Worm (Caenorhabditis elegans) whole organism, mixed stage, embryonic: Measurements from ENCODE around the gene F21A3.11.

Experiments used
- M03D4.4 ChIP-seq: sonication (generic microtip); optimal IDR thresholded peaks from 2 replicates; lab custom pipeline; 2017; ENCODE audit warnings: mild to moderate bottlenecking, missing genetic modification characterization, missing compliant biosample characterization
- bed-3 ChIP-seq: fragments of 200-800 bp; sonication (Bioruptor generic); optimal IDR thresholded peaks from 3 replicates; lab custom pipeline; 2018; ENCODE audit warnings: mild to moderate bottlenecking, missing genetic modification characterization, moderate library complexity, missing compliant biosample characterization
- ceh-39 ChIP-seq: fragments of 150-350 bp; optimal IDR thresholded peaks from 2 replicates; lab custom pipeline; 2014; ENCODE audit warnings: missing biosample characterization, missing genetic modification characterization
- ceh-43 ChIP-seq: fragments of 200-800 bp; sonication (Bioruptor generic); optimal IDR thresholded peaks from 2 replicates; lab custom pipeline; 2018; ENCODE audit warnings: mild to moderate bottlenecking, missing genetic modification characterization, moderate library complexity, missing compliant biosample characterization
- ceh-83 ChIP-seq: fragments of 200-800 bp; sonication (Bioruptor generic); optimal IDR thresholded peaks from 2 replicates; lab custom pipeline; 2018; ENCODE audit warnings: mild to moderate bottlenecking, missing genetic modification characterization, missing compliant biosample characterization
- ces-1 ChIP-seq: fragments of 150-350 bp; optimal IDR thresholded peaks from 2 replicates; lab custom pipeline; 2014; ENCODE audit warnings: missing biosample characterization, missing genetic modification reagents, missing genetic modification characterization
- cnd-1 ChIP-seq: fragments of 200-800 bp; sonication (Bioruptor generic); optimal IDR thresholded peaks from 2 replicates; lab custom pipeline; 2018; ENCODE audit warnings: mild to moderate bottlenecking, missing genetic modification characterization, missing compliant biosample characterization
- drap-1 ChIP-seq: fragments of 200-800 bp; sonication (Bioruptor generic); optimal IDR thresholded peaks from 3 replicates; lab custom pipeline; 2018; ENCODE audit warnings: mild to moderate bottlenecking, missing genetic modification characterization, missing compliant biosample characterization
- elt-1 ChIP-seq: sonication (generic microtip); optimal IDR thresholded peaks from 2 replicates; lab custom pipeline; 2017; ENCODE audit warnings: missing genetic modification characterization, mild to moderate bottlenecking, missing compliant biosample characterization, antibody characterized with exemption, moderate library complexity, borderline replicate concordance; ENCODE audit not compliant: insufficient read depth
- elt-3 ChIP-seq: fragments of 150-350 bp; optimal IDR thresholded peaks from 2 replicates; lab custom pipeline; 2014; ENCODE audit warnings: missing biosample characterization, missing genetic modification characterization
- flh-1 ChIP-seq: fragments of 200-800 bp; sonication (Bioruptor generic); optimal IDR thresholded peaks from 2 replicates; lab custom pipeline; 2018; ENCODE audit warnings: mild to moderate bottlenecking, missing genetic modification characterization, moderate library complexity, missing compliant biosample characterization
- ham-2 ChIP-seq: fragments of 200-800 bp; sonication (Bioruptor generic); optimal IDR thresholded peaks from 2 replicates; lab custom pipeline; 2018; ENCODE audit warnings: mild to moderate bottlenecking, missing genetic modification characterization, missing compliant biosample characterization
- hlh-1 ChIP-seq: fragments of 150-350 bp; optimal IDR thresholded peaks from 2 replicates; lab custom pipeline; 2014; ENCODE audit warnings: missing biosample characterization, missing genetic modification reagents, missing genetic modification characterization
- lin-13 ChIP-seq: fragments of 150-350 bp; optimal IDR thresholded peaks from 2 replicates; lab custom pipeline; 2014; ENCODE audit warnings: missing biosample characterization, missing genetic modification characterization
- lin-32 ChIP-seq: fragments of 200-800 bp; sonication (Bioruptor generic); optimal IDR thresholded peaks from 2 replicates; lab custom pipeline; 2018; ENCODE audit warnings: mild to moderate bottlenecking, missing genetic modification characterization, missing compliant biosample characterization
- lsy-2 ChIP-seq: fragments of 150-350 bp; optimal IDR thresholded peaks from 2 replicates; lab custom pipeline; 2014; ENCODE audit warnings: missing biosample characterization, missing genetic modification characterization
- mab-5 ChIP-seq: fragments of 150-350 bp; optimal IDR thresholded peaks from 2 replicates; lab custom pipeline; 2014; ENCODE audit warnings: missing biosample characterization, missing genetic modification characterization
- mep-1 ChIP-seq: fragments of 150-350 bp; optimal IDR thresholded peaks from 2 replicates; lab custom pipeline; 2017; ENCODE audit warnings: missing biosample characterization, missing genetic modification reagents, missing genetic modification characterization, inconsistent platforms
- mls-2 ChIP-seq: sonication (generic microtip); optimal IDR thresholded peaks from 2 replicates; lab custom pipeline; 2016; ENCODE audit warnings: mild to moderate bottlenecking, missing genetic modification characterization, moderate library complexity, missing compliant biosample characterization
- nhr-12 ChIP-seq: fragments of 150-350 bp; optimal IDR thresholded peaks from 2 replicates; lab custom pipeline; 2014; ENCODE audit warnings: missing biosample characterization, missing genetic modification characterization
- nhr-2 ChIP-seq: fragments of 150-350 bp; optimal IDR thresholded peaks from 2 replicates; lab custom pipeline; 2014; ENCODE audit warnings: missing biosample characterization, missing genetic modification characterization
- nhr-237 ChIP-seq: fragments of 150-350 bp; optimal IDR thresholded peaks from 2 replicates; lab custom pipeline; 2014; ENCODE audit warnings: missing biosample characterization, missing genetic modification characterization
- nhr-28 ChIP-seq: fragments of 150-350 bp; optimal IDR thresholded peaks from 2 replicates; lab custom pipeline; 2014; ENCODE audit warnings: missing biosample characterization, missing genetic modification characterization
- nhr-76 ChIP-seq: sonication (generic microtip); optimal IDR thresholded peaks from 2 replicates; lab custom pipeline; 2017; ENCODE audit warnings: missing biosample characterization, missing genetic modification characterization
- snpc-4 ChIP-seq: fragments of 150-350 bp; optimal IDR thresholded peaks from 2 replicates; lab custom pipeline; 2014; ENCODE audit warnings: missing biosample characterization, missing genetic modification characterization
- sptf-1 ChIP-seq: sonication (generic microtip); optimal IDR thresholded peaks from 2 replicates; lab custom pipeline; 2017; ENCODE audit warnings: mild to moderate bottlenecking, missing genetic modification characterization, moderate library complexity, missing compliant biosample characterization
- unc-120 ChIP-seq: sonication (generic microtip); optimal IDR thresholded peaks from 2 replicates; lab custom pipeline; 2017; ENCODE audit warnings: missing genetic modification characterization, missing compliant biosample characterization; ENCODE audit not compliant: poor library complexity, severe bottlenecking
- unc-39 ChIP-seq: fragments of 150-350 bp; optimal IDR thresholded peaks from 2 replicates; lab custom pipeline; 2014; ENCODE audit warnings: missing biosample characterization, missing genetic modification characterization
- unc-62 ChIP-seq: fragments of 150-350 bp; optimal IDR thresholded peaks from 2 replicates; lab custom pipeline; 2014; ENCODE audit warnings: missing biosample characterization, missing genetic modification reagents, missing genetic modification characterization
- zip-8 ChIP-seq: fragments of 150-350 bp; optimal IDR thresholded peaks from 2 replicates; lab custom pipeline; 2014; ENCODE audit warnings: missing biosample characterization, missing genetic modification characterization
- ztf-11 ChIP-seq: fragments of 150-350 bp; optimal IDR thresholded peaks from 2 replicates; lab custom pipeline; 2014; ENCODE audit warnings: missing biosample characterization, missing genetic modification characterization

F21A3.11 gene

ce11 chrV:15543252-15543651 is 10.2 kb upstream of the F21A3.11 start:
- TF ChIP-seq nhr-12 (no peak), hlh-1 (tag; lab: Kevin White, UChicago) (no peak), elt-3 (tag; lab: Kevin White, UChicago) (no peak), ztf-11 (no peak), nhr-28 (tag; lab: Kevin White, UChicago) (no peak), lin-13 (no peak), nhr-76 (tag; lab: Kevin White, UChicago) (no peak), bed-3 (GFP tag; lab: Kevin White, UChicago) (no peak), sptf-1 (tag; lab: Kevin White, UChicago) (no peak)
- TF ChIP-seq, all 35 proteins: peak for 0

ce11 chrV:15537923-15538322 is 4.9 kb upstream of the F21A3.11 start, which contains the start of gene prde-1:
prde-1 (plus strand) TSS chrV:15538244.
- TF ChIP-seq unc-120 (no peak), nhr-28 (tag; lab: Kevin White, UChicago) (no peak), mls-2 (tag; lab: Kevin White, UChicago) (no peak), ceh-83 (no peak), bed-3 (GFP tag; lab: Kevin White, UChicago) (no peak), lin-32 (GFP tag; lab: Kevin White, UChicago) (no peak), lin-13 (no peak), elt-3 (tag; lab: Kevin White, UChicago) (no peak), drap-1 (no peak), unc-62 (GFP tag; lab: Kevin White, UChicago) (no peak), mep-1 (tag; lab: Kevin White, UChicago) (no peak), ztf-11 (no peak)

ce11 chrV:15536320-15536719 is 3.3 kb upstream of the F21A3.11 start, which contains the start of gene F21A3.4:
F21A3.4 (plus strand) TSS chrV:15536620.
- TF ChIP-seq cnd-1 (tag; lab: Kevin White, UChicago): no peak
- no peak for TF ChIP-seq elt-1
- TF ChIP-seq M03D4.4: no peak
- TF ChIP-seq hlh-1 (tag; lab: Kevin White, UChicago): no peak
- TF ChIP-seq elt-3 (tag; lab: Kevin White, UChicago): no peak
- TF ChIP-seq unc-120: no peak
- TF ChIP-seq, all 35 proteins: peak for 0

- TF ChIP-seq drap-1 (no peak), ceh-39 (no peak), sptf-1 (tag; lab: Kevin White, UChicago) (no peak), unc-39 (tag; lab: Kevin White, UChicago) (no peak), mep-1 (tag; lab: Kevin White, UChicago) (no peak)
Observed at ce11 chrV:15533864-15534263, 852 bp upstream of the F21A3.11 start, which contains the start of gene F21A3.2. F21A3.2 (minus strand) TSS chrV:15533964.

ce11 chrV:15529069-15529468 is 3.9 kb downstream of the F21A3.11 start, which contains the start of gene srh-276:
srh-276 (plus strand) TSS chrV:15529369.
- TF ChIP-seq ztf-11: no peak
- TF ChIP-seq zip-8 (tag; lab: Kevin White, UChicago): peak; percentile 74

ce11 chrV:15521920-15522319 is 11.1 kb downstream of the F21A3.11 start, which contains the start of gene lgc-31:
lgc-31 (minus strand) TSS chrV:15522020.
- TF ChIP-seq ceh-39: no peak
- TF ChIP-seq ztf-11: no peak
- no peak for TF ChIP-seq lin-13
- no peak for TF ChIP-seq nhr-12
- TF ChIP-seq lin-32 (GFP tag; lab: Kevin White, UChicago): no peak
- TF ChIP-seq nhr-2 (tag; lab: Kevin White, UChicago): no peak
- no peak for TF ChIP-seq unc-62 (GFP tag; lab: Kevin White, UChicago)
- TF ChIP-seq ham-2 (GFP tag; lab: Kevin White, UChicago): no peak
- no peak for TF ChIP-seq unc-39 (tag; lab: Kevin White, UChicago)
- no peak for TF ChIP-seq drap-1
- TF ChIP-seq flh-1 (GFP tag; lab: Kevin White, UChicago): no peak
- no peak for TF ChIP-seq elt-3 (tag; lab: Kevin White, UChicago)
- no peak for TF ChIP-seq cnd-1 (tag; lab: Kevin White, UChicago)
- no peak for TF ChIP-seq mab-5
- no peak for TF ChIP-seq snpc-4 (tag; lab: Kevin White, UChicago)
- no peak for TF ChIP-seq sptf-1 (tag; lab: Kevin White, UChicago)
- TF ChIP-seq unc-120: no peak
- TF ChIP-seq, all 35 proteins: peak for 0

- no peak for TF ChIP-seq sptf-1 (tag; lab: Kevin White, UChicago)
- no peak for TF ChIP-seq nhr-76 (tag; lab: Kevin White, UChicago)
- no peak for TF ChIP-seq mep-1 (tag; lab: Kevin White, UChicago)
- no peak for TF ChIP-seq ceh-43 (GFP tag; lab: Kevin White, UChicago)
- TF ChIP-seq M03D4.4: no peak
- no peak for TF ChIP-seq hlh-1 (tag; lab: Kevin White, UChicago)
- TF ChIP-seq lsy-2 (tag; lab: Kevin White, UChicago): no peak
- TF ChIP-seq snpc-4 (tag; lab: Kevin White, UChicago): no peak
- no peak for TF ChIP-seq nhr-237 (tag; lab: Kevin White, UChicago)
- no peak for TF ChIP-seq nhr-28 (tag; lab: Kevin White, UChicago)
- no peak for TF ChIP-seq unc-39 (tag; lab: Kevin White, UChicago)
- TF ChIP-seq ces-1 (GFP tag; lab: Kevin White, UChicago): no peak
- no peak for TF ChIP-seq bed-3 (GFP tag; lab: Kevin White, UChicago)
- no peak for TF ChIP-seq mab-5
- no peak for TF ChIP-seq ceh-39
- no peak for TF ChIP-seq ztf-11
Observed at ce11 chrV:15520398-15520797, 12.6 kb downstream of the F21A3.11 start.
